Worm (Caenorhabditis elegans) whole organism, L4 larva: ENCODE results near the gene F47B8.8.

Experiments
- ZK546.5 ChIP-seq, 2 experiments: sonication (generic microtip); optimal IDR thresholded peaks; 2 replicates each; lab custom pipeline; 2017; ENCODE audit warnings: missing biosample characterization in 2 of 2, missing genetic modification characterization in 2 of 2
- ceh-44 ChIP-seq: fragments of 200-800 bp; sonication (Bioruptor generic); IDR thresholded peaks from 2 replicates; pipeline ENCODE4 v1.3.6; 2022; ENCODE audit warnings: missing genetic modification reagents, missing genetic modification characterization, missing compliant biosample characterization
- ceh-82 ChIP-seq: sonication (generic microtip); optimal IDR thresholded peaks from 2 replicates; lab custom pipeline; 2017; ENCODE audit warnings: missing biosample characterization, missing genetic modification characterization
- gei-8 ChIP-seq: fragments of 200-800 bp; sonication (Bioruptor generic); optimal IDR thresholded peaks from 2 replicates; lab custom pipeline; 2018; ENCODE audit warnings: mild to moderate bottlenecking, missing genetic modification characterization, missing compliant biosample characterization
- pqm-1 ChIP-seq: sonication (generic microtip); optimal IDR thresholded peaks from 2 replicates; lab custom pipeline; 2017; ENCODE audit warnings: missing biosample characterization, missing genetic modification characterization
- zag-1 ChIP-seq: fragments of 150-350 bp; optimal IDR thresholded peaks from 2 replicates; lab custom pipeline; 2014; ENCODE audit warnings: missing biosample characterization, missing genetic modification characterization

DNA sequence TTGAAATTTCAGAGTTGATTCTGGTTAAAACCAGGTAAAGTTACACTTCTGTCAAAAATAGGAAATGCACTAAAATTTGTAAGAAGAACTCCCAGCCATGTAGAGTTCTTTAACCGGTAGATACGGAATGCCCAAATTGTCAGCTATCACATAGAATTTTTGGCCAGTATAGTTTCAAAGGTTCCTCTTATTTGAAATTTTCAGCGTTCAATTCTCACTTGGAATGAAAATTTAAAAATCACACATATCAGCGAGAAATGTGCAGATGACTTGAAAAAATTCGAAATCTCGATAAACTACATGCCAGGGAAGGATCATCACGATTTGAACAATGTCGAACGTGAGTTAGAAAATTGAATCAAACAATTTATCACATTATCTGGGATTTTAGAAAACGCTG lies 35.0 kb upstream of the F47B8.8 start, which contains the start of gene F14D7.3:
- no peak for TF ChIP-seq ceh-44 (GFP tag; lab: Robert Waterston, UW)
- TF ChIP-seq ZK546.5 (tag; optimal IDR thresholded peaks at IDR 0.05; lab: Kevin White, UChicago): no peak
- TF ChIP-seq pqm-1 (tag; lab: Kevin White, UChicago): no peak
- TF ChIP-seq gei-8: no peak
- no peak for TF ChIP-seq zag-1 (tag; lab: Kevin White, UChicago)
- TF ChIP-seq ceh-82 (tag; lab: Kevin White, UChicago): no peak
